Worm (Caenorhabditis elegans): ENCODE results near the gene rsks-1.

DNA sequence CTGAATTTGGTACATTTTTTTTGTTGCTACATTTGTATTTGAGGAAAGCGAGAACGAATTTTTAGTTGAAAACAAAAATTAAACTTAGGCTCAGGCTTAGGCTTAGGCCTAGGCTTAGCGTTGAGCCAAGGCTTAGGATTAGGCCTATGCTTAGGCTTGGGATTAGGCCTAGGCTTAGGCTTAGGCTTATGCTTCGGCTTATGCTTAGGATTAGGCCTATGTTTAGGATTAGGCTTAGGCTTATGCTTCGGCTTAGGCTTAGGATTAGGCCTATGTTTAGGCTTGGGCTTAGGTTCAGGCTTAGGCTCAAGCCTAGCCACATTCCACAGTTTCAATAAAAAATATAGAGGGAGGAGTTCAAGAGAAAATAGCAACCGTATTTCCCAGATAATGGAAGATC is 37.1 kb upstream of the rsks-1 start:
- TF ChIP-seq zip-8 (tag; optimal IDR thresholded peaks at IDR 0.05), result no peak
- TF ChIP-seq lsy-2 (tag; optimal IDR thresholded peaks at IDR 0.05), result no peak
- no peak for TF ChIP-seq lin-13 (tag; optimal IDR thresholded peaks at IDR 0.05)
- no peak for TF ChIP-seq nhr-237 (tag; optimal IDR thresholded peaks at IDR 0.05)
- TF ChIP-seq unc-62 (GFP tag; optimal IDR thresholded peaks at IDR 0.05), result no peak
- TF ChIP-seq nhr-12 (tag; optimal IDR thresholded peaks at IDR 0.05), result no peak

Data from whole organism, mixed stage, embryonic.